Worm (Caenorhabditis elegans): ENCODE results near the gene F14H12.17.

DNA sequence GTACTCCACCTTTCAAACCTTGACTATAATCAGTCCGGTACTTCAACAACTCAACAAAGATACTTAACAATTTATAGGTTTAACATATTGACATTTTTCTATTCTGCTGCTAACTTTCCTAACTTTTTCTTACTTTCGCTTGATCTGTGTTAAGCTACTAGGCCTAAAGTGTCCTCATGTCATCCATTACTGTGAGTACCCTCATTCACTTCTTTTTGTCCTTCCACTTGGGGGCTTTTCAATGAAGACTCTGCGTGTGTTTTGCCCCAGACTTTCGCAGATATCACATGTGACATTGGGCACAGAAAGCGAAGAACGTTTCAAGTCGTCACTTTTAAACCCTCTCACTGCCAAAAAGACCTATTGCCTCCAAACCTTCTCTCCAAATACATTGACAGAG is 41.6 kb upstream of the F14H12.17 start:
- TF ChIP-seq lsy-2 (tag; optimal IDR thresholded peaks at IDR 0.05) (no peak), unc-62 (GFP tag; optimal IDR thresholded peaks at IDR 0.05) (no peak), elt-3 (tag; optimal IDR thresholded peaks at IDR 0.05) (no peak), unc-120 (tag; optimal IDR thresholded peaks at IDR 0.05; ENCODE audit: poor library complexity, severe bottlenecking) (no peak), ceh-43 (GFP tag; optimal IDR thresholded peaks at IDR 0.05) (no peak)

Measured in whole organism, mixed stage, embryonic.